Fruit fly (Drosophila melanogaster) whole organism, embryonic: ENCODE results near the gene CG32425.

Experiments used
- Ada2b ChIP-seq: fragments of 200-800 bp; sonication (Bioruptor generic); IDR thresholded peaks from 2 replicates; pipeline ENCODE4 v1.3.6; 2022; ENCODE audit warnings: missing biosample characterization, missing genetic modification characterization
- Awh ChIP-seq: fragments of 200-800 bp; sonication (Bioruptor generic); IDR thresholded peaks from 2 replicates; pipeline ENCODE4, ENCODE4 v1.3.6; 2022; ENCODE audit warnings: missing biosample characterization, missing genetic modification characterization
- CG10147 ChIP-seq: fragments of 200-800 bp; sonication (Bioruptor generic); optimal IDR thresholded peaks from 2 replicates; lab custom pipeline; 2019; ENCODE audit warnings: missing biosample characterization, mild to moderate bottlenecking, missing genetic modification characterization, moderate library complexity
- CG10431 ChIP-seq: fragments of 200-800 bp; sonication (Bioruptor generic); optimal IDR thresholded peaks from 3 replicates; lab custom pipeline; 2018; ENCODE audit warnings: missing biosample characterization, mild to moderate bottlenecking, missing genetic modification characterization
- CG10565 ChIP-seq: fragments of 200-800 bp; sonication (Bioruptor generic); optimal IDR thresholded peaks from 3 replicates; lab custom pipeline; 2016; ENCODE audit warnings: missing biosample characterization, mild to moderate bottlenecking, missing genetic modification characterization
- CG10959 ChIP-seq: fragments of 200-800 bp; sonication (Bioruptor generic); IDR thresholded peaks from 2 replicates; pipeline ENCODE4 v1.3.6; 2022; ENCODE audit warnings: missing biosample characterization, missing genetic modification characterization
- CG11504 ChIP-seq: fragments of 200-800 bp; sonication (Bioruptor generic); optimal IDR thresholded peaks from 3 replicates; lab custom pipeline; 2019; ENCODE audit warnings: missing biosample characterization, mild to moderate bottlenecking, missing genetic modification characterization, moderate library complexity
- CG11696 ChIP-seq: fragments of 200-800 bp; sonication (Bioruptor generic); IDR thresholded peaks from 2 replicates; pipeline ENCODE4 v1.3.6; 2022; ENCODE audit warnings: missing biosample characterization, missing genetic modification characterization
- CG12659 ChIP-seq: fragments of 200-800 bp; sonication (Bioruptor generic); optimal IDR thresholded peaks from 3 replicates; lab custom pipeline; 2017; ENCODE audit warnings: mild to moderate bottlenecking, missing biosample characterization, missing genetic modification reagents, missing genetic modification characterization
- CG13287 ChIP-seq: fragments of 200-800 bp; sonication (Bioruptor generic); IDR thresholded peaks from 2 replicates; pipeline ENCODE4 v1.3.6; 2022; ENCODE audit warnings: missing biosample characterization, missing genetic modification characterization; ENCODE audit not compliant: partially characterized antibody
- CG13894 ChIP-seq: fragments of 200-800 bp; sonication (Bioruptor generic); optimal IDR thresholded peaks from 3 replicates; lab custom pipeline; 2018; ENCODE audit warnings: missing biosample characterization, mild to moderate bottlenecking, missing genetic modification characterization, moderate library complexity
- CG17802 ChIP-seq: fragments of 200-800 bp; sonication (Bioruptor generic); optimal IDR thresholded peaks from 2 replicates; lab custom pipeline; 2018; ENCODE audit warnings: missing biosample characterization, mild to moderate bottlenecking, missing genetic modification characterization, moderate library complexity
- CG6175 ChIP-seq: fragments of 200-800 bp; sonication (Bioruptor generic); IDR thresholded peaks from 3 replicates; pipeline ENCODE4 v1.3.6; 2022; ENCODE audit warnings: missing biosample characterization, missing genetic modification characterization
- CG6854 ChIP-seq: fragments of 200-800 bp; sonication (Bioruptor generic); optimal IDR thresholded peaks from 3 replicates; lab custom pipeline; 2017; ENCODE audit warnings: missing biosample characterization, mild to moderate bottlenecking, missing genetic modification characterization
- CG7271 ChIP-seq: fragments of 200-800 bp; sonication (Bioruptor generic); optimal IDR thresholded peaks from 2 replicates; lab custom pipeline; 2018; ENCODE audit warnings: missing biosample characterization, mild to moderate bottlenecking, missing genetic modification characterization, moderate library complexity
- CG8089 ChIP-seq: fragments of 200-800 bp; sonication (Bioruptor generic); optimal IDR thresholded peaks from 3 replicates; lab custom pipeline; 2016; ENCODE audit warnings: missing biosample characterization, missing genetic modification characterization
- CG8290 ChIP-seq, 3 experiments: fragments of 200-800 bp; sonication (Bioruptor generic); optimal IDR thresholded peaks; 2 replicates each; lab custom pipeline; 2016 to 2019; ENCODE audit warnings: missing biosample characterization in 3 of 3, missing genetic modification characterization in 3 of 3, mild to moderate bottlenecking in 2 of 3, moderate library complexity in 1 of 3
- CG8359 ChIP-seq: fragments of 200-800 bp; sonication (Bioruptor generic); optimal IDR thresholded peaks from 2 replicates; lab custom pipeline; 2017; ENCODE audit warnings: missing biosample characterization, mild to moderate bottlenecking, missing genetic modification characterization, borderline replicate concordance
- CG8388 ChIP-seq: fragments of 200-800 bp; sonication (Bioruptor generic); optimal IDR thresholded peaks from 2 replicates; lab custom pipeline; 2019; ENCODE audit warnings: missing biosample characterization, mild to moderate bottlenecking, missing genetic modification characterization, moderate library complexity
- CG9932 ChIP-seq: fragments of 200-800 bp; sonication (Bioruptor generic); IDR thresholded peaks from 2 replicates; pipeline ENCODE4 v1.3.6; 2022; ENCODE audit warnings: missing biosample characterization, missing genetic modification characterization
- Ets65A ChIP-seq: fragments of 200-800 bp; sonication (Bioruptor generic); peaks from one replicate; lab custom pipeline; 2016; ENCODE audit warnings: missing biosample characterization, missing genetic modification characterization
- Ets97D ChIP-seq: fragments of 200-800 bp; sonication (Bioruptor generic); optimal IDR thresholded peaks from 3 replicates; lab custom pipeline; 2016; ENCODE audit warnings: missing biosample characterization, missing genetic modification characterization
- Gsc ChIP-seq: fragments of 200-800 bp; sonication (Bioruptor generic); IDR thresholded peaks from 2 replicates; pipeline ENCODE4 v1.3.6; 2022; ENCODE audit warnings: missing biosample characterization, missing genetic modification characterization
- H15 ChIP-seq: fragments of 200-800 bp; sonication (Bioruptor generic); IDR thresholded peaks from 3 replicates; pipeline ENCODE4 v1.3.6; 2022; ENCODE audit warnings: missing biosample characterization, missing genetic modification characterization
- Sin3A ChIP-seq: fragments of >200 bp; optimal IDR thresholded peaks from 2 replicates; lab custom pipeline; 2018
- Ssrp ChIP-seq: fragments of 200-800 bp; sonication (Bioruptor generic); optimal IDR thresholded peaks from 2 replicates; lab custom pipeline; 2018; ENCODE audit warnings: missing biosample characterization, mild to moderate bottlenecking, missing genetic modification characterization, moderate library complexity
- amos ChIP-seq: fragments of 200-800 bp; sonication (Bioruptor generic); IDR thresholded peaks from 2 replicates; pipeline ENCODE4 v1.3.6; 2022; ENCODE audit warnings: missing biosample characterization, missing genetic modification characterization; ENCODE audit not compliant: partially characterized antibody
- bab2 ChIP-seq: fragments of 200-800 bp; sonication (Bioruptor generic); optimal IDR thresholded peaks from 2 replicates; lab custom pipeline; 2016; ENCODE audit warnings: missing biosample characterization, missing genetic modification characterization
- cato ChIP-seq: fragments of 200-800 bp; sonication (Bioruptor generic); optimal IDR thresholded peaks from 2 replicates; lab custom pipeline; 2016; ENCODE audit warnings: missing biosample characterization, missing genetic modification characterization, borderline replicate concordance
- crol ChIP-seq: fragments of 200-800 bp; sonication (Bioruptor generic); IDR thresholded peaks from 2 replicates; pipeline ENCODE4 v1.3.6; 2022; ENCODE audit warnings: missing biosample characterization, missing genetic modification characterization
- da ChIP-seq: fragments of 200-800 bp; sonication (Bioruptor generic); optimal IDR thresholded peaks from 2 replicates; lab custom pipeline; 2016; ENCODE audit warnings: missing biosample characterization, missing genetic modification characterization
- dm ChIP-seq: fragments of 200-800 bp; sonication (Bioruptor generic); optimal IDR thresholded peaks from 3 replicates; lab custom pipeline; 2016; ENCODE audit warnings: missing biosample characterization, missing genetic modification characterization
- dysf ChIP-seq: fragments of 200-800 bp; sonication (Bioruptor generic); IDR thresholded peaks from 3 replicates; pipeline ENCODE4 v1.3.6; 2022; ENCODE audit warnings: missing biosample characterization, missing genetic modification characterization
- esg ChIP-seq: fragments of 200-800 bp; sonication (Bioruptor generic); conservative IDR thresholded peaks from 2 replicates; pipeline ENCODE4 v1.3.6; 2022; ENCODE audit warnings: missing biosample characterization, missing genetic modification characterization
- ewg ChIP-seq: fragments of 200-800 bp; sonication (Bioruptor generic); optimal IDR thresholded peaks from 3 replicates; lab custom pipeline; 2017; ENCODE audit warnings: mild to moderate bottlenecking, missing biosample characterization, missing genetic modification reagents, missing genetic modification characterization
- eyg ChIP-seq: fragments of 200-800 bp; sonication (Bioruptor generic); optimal IDR thresholded peaks from 3 replicates; lab custom pipeline; 2016; ENCODE audit warnings: missing biosample characterization, missing genetic modification characterization
- gem ChIP-seq: fragments of 200-800 bp; sonication (Bioruptor generic); optimal IDR thresholded peaks from 2 replicates; lab custom pipeline; 2019; ENCODE audit warnings: missing biosample characterization, mild to moderate bottlenecking, missing genetic modification characterization, moderate library complexity
- knrl ChIP-seq: fragments of 200-800 bp; sonication (Bioruptor generic); IDR thresholded peaks from 3 replicates; pipeline ENCODE4 v1.3.6; 2022; ENCODE audit warnings: missing biosample characterization, missing genetic modification characterization; ENCODE audit not compliant: partially characterized antibody
- odd ChIP-seq: fragments of 200-800 bp; sonication (Bioruptor generic); optimal IDR thresholded peaks from 2 replicates; lab custom pipeline; 2017; ENCODE audit warnings: missing biosample characterization, mild to moderate bottlenecking, missing genetic modification characterization
- prd ChIP-seq, 3 experiments: fragments of >200 bp in 2 of 3; fragments of 200-800 bp in 1 of 3; sonication (Bioruptor generic) in 1 of 3; optimal IDR thresholded peaks in 2 of 3; IDR thresholded peaks in 1 of 3; 2 replicates in 2 of 3; 3 replicates in 1 of 3; pipeline versions ENCODE4 v1.3.6 to Lab custom; 2017 to 2022; ENCODE audit warnings: missing biosample characterization in 1 of 3, missing genetic modification characterization in 1 of 3
- pros ChIP-seq: fragments of 200-800 bp; sonication (Bioruptor generic); optimal IDR thresholded peaks from 3 replicates; lab custom pipeline; 2019; ENCODE audit warnings: missing biosample characterization, mild to moderate bottlenecking, missing genetic modification characterization, moderate library complexity
- row ChIP-seq: fragments of 200-800 bp; sonication (Bioruptor generic); IDR thresholded peaks from 3 replicates; pipeline ENCODE4 v1.3.6; 2022; ENCODE audit warnings: missing biosample characterization, missing genetic modification characterization
- shn ChIP-seq: fragments of 200-800 bp; sonication (Bioruptor generic); optimal IDR thresholded peaks from 3 replicates; lab custom pipeline; 2016; ENCODE audit warnings: missing biosample characterization, missing genetic modification characterization
- sqz ChIP-seq: fragments of 200-800 bp; sonication (Bioruptor generic); optimal IDR thresholded peaks from 3 replicates; lab custom pipeline; 2018; ENCODE audit warnings: missing biosample characterization, mild to moderate bottlenecking, missing genetic modification characterization
- tap ChIP-seq: fragments of 200-800 bp; optimal IDR thresholded peaks from 3 replicates; lab custom pipeline; 2019; ENCODE audit warnings: missing biosample characterization, mild to moderate bottlenecking, missing genetic modification characterization, moderate library complexity
- tin ChIP-seq: fragments of 200-800 bp; sonication (Bioruptor generic); optimal IDR thresholded peaks from 3 replicates; lab custom pipeline; 2016; ENCODE audit warnings: missing biosample characterization, missing genetic modification characterization
- ttk ChIP-seq: fragments of 200-800 bp; sonication (Bioruptor generic); IDR thresholded peaks from 2 replicates; pipeline ENCODE4 v2.1.2; 2022; ENCODE audit warnings: missing biosample characterization, missing genetic modification characterization
- tup ChIP-seq: fragments of 200-800 bp; sonication (Bioruptor generic); optimal IDR thresholded peaks from 2 replicates; lab custom pipeline; 2016; ENCODE audit warnings: missing biosample characterization, mild to moderate bottlenecking, missing genetic modification characterization, moderate library complexity

The CG32425 gene

dm6 chr3L:20493417-20494261, 3.5 kb upstream of the CG32425 start (continued):
- TF ChIP-seq CG11696, result peak; percentile 59
- TF ChIP-seq CG12659 (GFP tag; lab: Kevin White, UChicago), result peak; percentile 69
- TF ChIP-seq H15, result peak; percentile 59; the same call in 2 of the 3 replicates
- TF ChIP-seq shn (GFP tag; lab: Kevin White, UChicago), result peak; percentile 36
- TF ChIP-seq ewg (GFP tag; lab: Kevin White, UChicago), result peak; percentile 15
- peak; percentile 54 for TF ChIP-seq CG6854
- TF ChIP-seq eyg (GFP tag; lab: Kevin White, UChicago), result peak; percentile 39
- TF ChIP-seq Ada2b (GFP tag; lab: Robert Waterston, UW), result peak; percentile 80
- TF ChIP-seq tap, result peak; percentile 72
- no peak for TF ChIP-seq knrl (GFP tag; lab: Robert Waterston, UW)
- TF ChIP-seq row, result peak; percentile 91
- TF ChIP-seq CG10147 (GFP tag; lab: Kevin White, UChicago), result peak; percentile 76
- no peak for TF ChIP-seq prd (optimal IDR thresholded peaks at IDR 0.05; lab: Kevin White, UChicago)
- peak; percentile 82 for TF ChIP-seq prd (GFP tag; IDR thresholded peaks at IDR 0.05; lab: Robert Waterston, UW)
- TF ChIP-seq Gsc (GFP tag; lab: Robert Waterston, UW), result no peak
- peak; percentile 50 for TF ChIP-seq tin (GFP tag; lab: Kevin White, UChicago)
- TF ChIP-seq Ssrp (tag; lab: Kevin White, UChicago), result peak; percentile 56
- no peak for TF ChIP-seq CG6175
- no peak for TF ChIP-seq pros (GFP tag; lab: Kevin White, UChicago)
- TF ChIP-seq sqz (GFP tag; lab: Kevin White, UChicago), result no peak
- TF ChIP-seq da (GFP tag; lab: Kevin White, UChicago), result no peak
- TF ChIP-seq CG17802 (tag; lab: Kevin White, UChicago), result no peak
- no peak for TF ChIP-seq amos (GFP tag; lab: Robert Waterston, UW)
- TF ChIP-seq CG11504 (tag; lab: Kevin White, UChicago), result peak; percentile 90
- peak; percentile 9 for TF ChIP-seq Ets97D (GFP tag; lab: Kevin White, UChicago)
- no peak for TF ChIP-seq CG10959
- TF ChIP-seq tup (GFP tag; lab: Kevin White, UChicago), result no peak
- TF ChIP-seq Ets65A (GFP tag; lab: Kevin White, UChicago), result peak; percentile 90
- no peak for TF ChIP-seq CG8290 (GFP tag; optimal IDR thresholded peaks at IDR 0.05; lab: Kevin White, UChicago)
- TF ChIP-seq CG8290 (tag; optimal IDR thresholded peaks at IDR 0.05; lab: Kevin White, UChicago), result peak in 1 of 2 experiments; percentile 48
- TF ChIP-seq dysf (GFP tag; lab: Robert Waterston, UW), result peak; percentile 87
- TF ChIP-seq cato, result peak; percentile 11
- peak; percentile 71 for TF ChIP-seq CG8388 (GFP tag; lab: Kevin White, UChicago)
- TF ChIP-seq Awh (GFP tag; lab: Robert Waterston, UW), result peak; percentile 56
- no peak for TF ChIP-seq CG8359 (GFP tag; lab: Kevin White, UChicago)
- TF ChIP-seq odd (GFP tag; lab: Kevin White, UChicago), result peak; percentile 27
- peak; percentile 77 for TF ChIP-seq CG9932
- TF ChIP-seq CG13894 (tag; lab: Kevin White, UChicago), result no peak
- TF ChIP-seq bab2 (GFP tag; lab: Kevin White, UChicago), result peak; percentile 55
- TF ChIP-seq esg (GFP tag; lab: Robert Waterston, UW), result peak; percentile 64
- no peak for TF ChIP-seq dm
- no peak for TF ChIP-seq CG8089 (GFP tag; lab: Kevin White, UChicago)
- TF ChIP-seq Sin3A (lab: Kevin White, UChicago), result no peak
- TF ChIP-seq CG7271 (tag; lab: Kevin White, UChicago), result no peak
- peak; percentile 27; the same call in 1 of the 2 replicates for TF ChIP-seq crol (GFP tag; lab: Robert Waterston, UW)
- no peak for TF ChIP-seq CG10565 (GFP tag; lab: Kevin White, UChicago)
- TF ChIP-seq CG13287 (GFP tag; lab: Robert Waterston, UW), result peak; percentile 21; the same call in 1 of the 2 replicates
- peak; percentile 37 for TF ChIP-seq CG10431
- TF ChIP-seq ttk (GFP tag; lab: Robert Waterston, UW), result peak; percentile 72; the same call in 1 of the 2 replicates
- TF ChIP-seq gem, result peak; percentile 88
